Worm (Caenorhabditis elegans) whole organism, early embryonic: ENCODE results near the gene C29E4.14.

Experiments
- B0310.2 ChIP-seq: sonication (generic microtip); optimal IDR thresholded peaks from 2 replicates; lab custom pipeline; 2016; ENCODE audit warnings: mild to moderate bottlenecking, missing genetic modification characterization, missing compliant biosample characterization
- F13C5.2 ChIP-seq: sonication (generic microtip); optimal IDR thresholded peaks from 2 replicates; lab custom pipeline; 2017; ENCODE audit warnings: mild to moderate bottlenecking, missing genetic modification characterization, inconsistent platforms, missing compliant biosample characterization
- aly-1 ChIP-seq: sonication (generic microtip); optimal IDR thresholded peaks from 2 replicates; lab custom pipeline; 2016; ENCODE audit warnings: missing genetic modification characterization, missing compliant biosample characterization
- ama-1 ChIP-seq: fragments of 150-350 bp; optimal IDR thresholded peaks from 2 replicates; lab custom pipeline; 2014
- ceh-13 ChIP-seq: fragments of 200-800 bp; sonication (Bioruptor generic); optimal IDR thresholded peaks from 2 replicates; lab custom pipeline; 2018; ENCODE audit warnings: mild to moderate bottlenecking, missing genetic modification characterization, missing compliant biosample characterization
- ceh-36 ChIP-seq: sonication (generic microtip); optimal IDR thresholded peaks from 2 replicates; lab custom pipeline; 2016; ENCODE audit warnings: missing genetic modification characterization, inconsistent platforms, missing compliant biosample characterization
- ets-7 ChIP-seq: sonication (generic microtip); optimal IDR thresholded peaks from 2 replicates; lab custom pipeline; 2016; ENCODE audit warnings: missing genotype, missing genetic modification characterization, missing compliant biosample characterization
- flt-1 ChIP-seq: fragments of 200-800 bp; sonication (Bioruptor generic); IDR thresholded peaks from 2 replicates; pipeline ENCODE4 v1.3.6; 2022; ENCODE audit warnings: missing genetic modification characterization, missing compliant biosample characterization
- hmbx-1 ChIP-seq: sonication (generic microtip); optimal IDR thresholded peaks from 2 replicates; lab custom pipeline; 2016; ENCODE audit warnings: mild to moderate bottlenecking, missing genetic modification characterization, missing compliant biosample characterization
- hmg-4 ChIP-seq: fragments of 200-800 bp; sonication (Bioruptor generic); optimal IDR thresholded peaks from 2 replicates; lab custom pipeline; 2018; ENCODE audit warnings: mild to moderate bottlenecking, missing genetic modification characterization, missing compliant biosample characterization
- hnd-1 ChIP-seq: sonication (generic microtip); optimal IDR thresholded peaks from 2 replicates; lab custom pipeline; 2016; ENCODE audit warnings: missing genetic modification characterization, missing compliant biosample characterization
- pes-1 ChIP-seq: fragments of 200-800 bp; sonication (Bioruptor generic); IDR thresholded peaks from 2 replicates; pipeline ENCODE4 v1.3.6; 2022; ENCODE audit warnings: missing genetic modification reagents, missing genetic modification characterization, missing compliant biosample characterization
- scrt-1 ChIP-seq: fragments of 200-800 bp; sonication (Bioruptor generic); IDR thresholded peaks from 2 replicates; pipeline ENCODE4 v1.3.6; 2022; ENCODE audit warnings: missing genetic modification characterization, missing compliant biosample characterization
- sea-1 ChIP-seq: fragments of 200-800 bp; sonication (Bioruptor generic); conservative IDR thresholded peaks from 2 replicates; pipeline ENCODE4 v1.3.6; 2022; ENCODE audit warnings: missing genetic modification characterization, missing compliant biosample characterization
- tbx-11 ChIP-seq: fragments of 200-800 bp; sonication (Bioruptor generic); IDR thresholded peaks from 2 replicates; pipeline ENCODE4 v1.3.6; 2022; ENCODE audit warnings: missing genetic modification characterization, missing compliant biosample characterization
- tbx-37 ChIP-seq: fragments of 200-800 bp; sonication (Bioruptor generic); conservative IDR thresholded peaks from 2 replicates; pipeline ENCODE4 v1.3.6; 2022; ENCODE audit warnings: missing genetic modification reagents, missing genetic modification characterization, missing compliant biosample characterization
- tra-4 ChIP-seq: sonication (generic microtip); optimal IDR thresholded peaks from 2 replicates; lab custom pipeline; 2017; ENCODE audit warnings: missing genetic modification characterization, missing compliant biosample characterization

Gene C29E4.14

DNA sequence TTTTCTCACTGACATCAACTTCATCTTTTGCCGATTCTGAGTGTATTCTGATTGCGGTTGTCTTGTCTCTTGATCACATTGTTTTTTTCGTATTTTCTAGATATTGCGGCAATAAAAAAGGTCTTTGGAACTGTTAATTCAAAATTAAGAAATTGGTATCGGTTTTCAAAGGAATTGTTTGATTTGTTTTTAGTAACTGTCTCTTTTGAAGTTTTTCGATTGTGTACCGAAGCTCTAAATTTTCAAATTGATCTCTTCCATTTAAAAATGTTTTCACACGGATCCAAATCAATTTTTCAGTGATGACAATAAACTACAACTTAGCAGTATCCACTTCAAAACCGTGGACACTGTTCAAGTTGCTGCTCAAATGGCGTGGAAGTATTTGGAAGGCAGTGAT, 19.2 kb upstream of the C29E4.14 start, which contains the start of gene best-24:
Gene best-24, plus strand, starts transcription at position 301 of the 400 bp plus-strand sequence.
- TF ChIP-seq F13C5.2 (tag; lab: Kevin White, UChicago) (no peak), ceh-13 (GFP tag; lab: Kevin White, UChicago) (no peak), tbx-11 (GFP tag; lab: Robert Waterston, UW) (no peak), tra-4 (no peak), hmg-4 (no peak), aly-1 (tag; lab: Kevin White, UChicago) (no peak), sea-1 (no peak), ama-1 (lab: Kevin White, UChicago) (no peak), B0310.2 (tag; lab: Kevin White, UChicago) (no peak), scrt-1 (GFP tag; lab: Robert Waterston, UW) (no peak)

ce11 chrIII:7903427-7903826, 16.5 kb upstream of the C29E4.14 start:
- TF ChIP-seq ama-1 (lab: Kevin White, UChicago) (no peak), tbx-37 (GFP tag; lab: Robert Waterston, UW) (no peak), ceh-36 (tag; lab: Kevin White, UChicago) (no peak), aly-1 (tag; lab: Kevin White, UChicago) (no peak), flt-1 (GFP tag; lab: Robert Waterston, UW) (no peak), scrt-1 (GFP tag; lab: Robert Waterston, UW) (no peak), sea-1 (no peak), pes-1 (GFP tag; lab: Robert Waterston, UW) (no peak), B0310.2 (tag; lab: Kevin White, UChicago) (no peak), hnd-1 (tag; lab: Kevin White, UChicago) (no peak), tbx-11 (GFP tag; lab: Robert Waterston, UW) (no peak), hmbx-1 (tag; lab: Kevin White, UChicago) (no peak), tra-4 (no peak), ceh-13 (GFP tag; lab: Kevin White, UChicago) (no peak)

ce11 chrIII:7907515-7907914, 12.4 kb upstream of the C29E4.14 start, which contains the start of gene pcp-5:
Gene pcp-5 (minus strand): TSS chrIII:7907615.
- no peak for TF ChIP-seq hmg-4
- TF ChIP-seq scrt-1 (GFP tag; lab: Robert Waterston, UW) = no peak
- TF ChIP-seq tbx-11 (GFP tag; lab: Robert Waterston, UW) = no peak
- TF ChIP-seq tbx-37 (GFP tag; lab: Robert Waterston, UW) = no peak
- TF ChIP-seq ama-1 (lab: Kevin White, UChicago) = no peak
- no peak for TF ChIP-seq aly-1 (tag; lab: Kevin White, UChicago)
- TF ChIP-seq pes-1 (GFP tag; lab: Robert Waterston, UW) = no peak
- TF ChIP-seq hmbx-1 (tag; lab: Kevin White, UChicago) = no peak

DNA sequence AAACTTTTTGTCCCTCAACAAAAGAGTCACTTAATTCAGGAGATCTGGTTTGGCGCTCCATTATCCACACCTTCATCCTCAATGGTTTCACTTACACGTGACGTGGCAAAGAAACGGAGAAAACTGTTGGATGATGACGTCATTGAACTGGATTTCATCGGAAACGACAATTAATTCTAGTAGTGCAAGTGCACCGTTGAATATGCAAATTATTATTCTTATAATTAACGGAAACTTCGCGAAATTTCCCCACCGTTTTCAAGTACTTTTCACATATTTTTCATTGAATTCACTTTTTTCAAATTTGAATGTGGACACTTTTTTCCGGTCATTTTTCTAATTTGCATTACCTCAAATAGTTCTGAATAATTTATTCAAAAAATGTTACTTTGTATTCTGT, 10.7 kb upstream of the C29E4.14 start, which contains the start of gene ZK688.1:
Gene ZK688.1, plus strand, starts transcription at position 301 of the 400 bp plus-strand sequence.
- no peak for TF ChIP-seq ceh-36 (tag; lab: Kevin White, UChicago)
- TF ChIP-seq hmg-4 = no peak
- TF ChIP-seq tbx-11 (GFP tag; lab: Robert Waterston, UW) = no peak
- no peak for TF ChIP-seq sea-1
- no peak for TF ChIP-seq F13C5.2 (tag; lab: Kevin White, UChicago)
- TF ChIP-seq pes-1 (GFP tag; lab: Robert Waterston, UW) = no peak
- TF ChIP-seq aly-1 (tag; lab: Kevin White, UChicago) = no peak

DNA sequence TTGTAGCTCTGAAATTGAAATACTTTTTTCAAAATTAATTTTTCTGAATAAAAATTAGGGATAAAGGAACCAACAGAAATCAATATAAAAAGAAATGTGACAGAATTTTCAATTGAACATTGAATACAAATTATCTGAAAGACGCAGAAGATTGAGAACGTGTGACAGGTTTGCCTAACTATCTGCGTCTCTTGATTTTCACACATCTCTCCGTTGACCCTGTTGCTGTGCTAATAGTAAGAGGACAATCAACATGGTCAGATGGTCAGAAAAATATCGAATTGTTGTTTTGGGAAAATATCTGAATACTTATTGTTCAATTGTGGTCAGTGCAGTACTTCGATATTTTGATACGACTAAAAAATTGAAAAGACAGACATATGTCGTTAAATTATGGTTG, 8.3 kb upstream of the C29E4.14 start, which contains the start of gene ZK688.7:
Gene ZK688.7, minus strand, starts transcription at position 14 of the 400 bp plus-strand sequence.
- no peak for TF ChIP-seq B0310.2 (tag; lab: Kevin White, UChicago)
- no peak for TF ChIP-seq ets-7
- no peak for TF ChIP-seq hmbx-1 (tag; lab: Kevin White, UChicago)
- TF ChIP-seq tbx-11 (GFP tag; lab: Robert Waterston, UW) = no peak
- TF ChIP-seq ceh-36 (tag; lab: Kevin White, UChicago) = no peak
- no peak for TF ChIP-seq aly-1 (tag; lab: Kevin White, UChicago)
- no peak for TF ChIP-seq tbx-37 (GFP tag; lab: Robert Waterston, UW)
- TF ChIP-seq ceh-13 (GFP tag; lab: Kevin White, UChicago) = no peak
- no peak for TF ChIP-seq scrt-1 (GFP tag; lab: Robert Waterston, UW)
- TF ChIP-seq hnd-1 (tag; lab: Kevin White, UChicago) = no peak
- no peak for TF ChIP-seq sea-1
- TF ChIP-seq ama-1 (lab: Kevin White, UChicago) = no peak
- no peak for TF ChIP-seq tra-4
- no peak for TF ChIP-seq F13C5.2 (tag; lab: Kevin White, UChicago)
- no peak for TF ChIP-seq flt-1 (GFP tag; lab: Robert Waterston, UW)
- no peak for TF ChIP-seq pes-1 (GFP tag; lab: Robert Waterston, UW)
- no peak for TF ChIP-seq hmg-4

ce11 chrIII:7913488-7913887, 6.4 kb upstream of the C29E4.14 start, which contains the start of gene ZK688.12:
Gene ZK688.12 (minus strand): TSS chrIII:7913588.
- no peak for TF ChIP-seq F13C5.2 (tag; lab: Kevin White, UChicago)
- TF ChIP-seq scrt-1 (GFP tag; lab: Robert Waterston, UW) = no peak
- TF ChIP-seq aly-1 (tag; lab: Kevin White, UChicago) = no peak
- no peak for TF ChIP-seq flt-1 (GFP tag; lab: Robert Waterston, UW)
- TF ChIP-seq ceh-36 (tag; lab: Kevin White, UChicago) = no peak
- TF ChIP-seq ama-1 (lab: Kevin White, UChicago) = no peak
- TF ChIP-seq pes-1 (GFP tag; lab: Robert Waterston, UW) = no peak
- TF ChIP-seq hmg-4 = no peak
- no peak for TF ChIP-seq tbx-11 (GFP tag; lab: Robert Waterston, UW)
- no peak for TF ChIP-seq B0310.2 (tag; lab: Kevin White, UChicago)
- TF ChIP-seq sea-1 = no peak

- TF ChIP-seq ama-1 (lab: Kevin White, UChicago) (no peak), aly-1 (tag; lab: Kevin White, UChicago) (no peak), ceh-13 (GFP tag; lab: Kevin White, UChicago) (no peak), tbx-37 (GFP tag; lab: Robert Waterston, UW) (no peak), sea-1 (no peak), F13C5.2 (tag; lab: Kevin White, UChicago) (no peak), scrt-1 (GFP tag; lab: Robert Waterston, UW) (no peak), flt-1 (GFP tag; lab: Robert Waterston, UW) (no peak), pes-1 (GFP tag; lab: Robert Waterston, UW) (no peak), hmg-4 (no peak), ets-7 (no peak), hnd-1 (tag; lab: Kevin White, UChicago) (no peak)
Measured at ce11 chrIII:7917667-7918066, 2.3 kb upstream of the C29E4.14 start, which contains the start of gene gly-3. Gene gly-3 (minus strand): TSS chrIII:7917767.
